Worm (Caenorhabditis elegans): Measurements from ENCODE around the gene his-37.

The his-37 gene

DNA sequence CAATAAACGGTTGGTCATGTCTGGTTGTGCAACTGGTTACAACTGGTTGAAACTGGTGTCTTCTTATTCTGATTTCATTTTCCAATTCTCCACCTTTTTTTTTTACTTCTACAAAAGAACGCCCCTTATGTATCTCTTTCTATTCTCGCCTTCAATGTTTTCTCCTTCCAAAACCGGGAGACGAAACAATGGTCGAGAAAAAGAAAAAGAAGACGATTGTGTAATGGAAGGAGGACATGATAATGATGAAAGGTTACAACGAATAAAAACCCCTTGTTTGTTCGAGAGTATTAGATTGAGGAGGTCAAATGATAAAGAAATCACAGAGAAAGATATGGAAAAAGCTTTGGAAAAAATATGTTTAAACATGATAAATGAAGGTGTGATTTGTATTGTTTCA is 28.1 kb upstream of the his-37 start, which contains the start of gene C50F4.8:
Gene C50F4.8 (minus strand): TSS at position 28 of the 400 bp plus-strand sequence.
- no peak for TF ChIP-seq nfya-1 (tag; optimal IDR thresholded peaks at IDR 0.05; ENCODE audit: insufficient read depth)
- no peak for TF ChIP-seq snpc-4 (tag; optimal IDR thresholded peaks at IDR 0.05)
- TF ChIP-seq ama-1 (optimal IDR thresholded peaks at IDR 0.05): peak; percentile 37
- no peak for TF ChIP-seq elt-1 (tag; optimal IDR thresholded peaks at IDR 0.05)
- TF ChIP-seq mml-1 (tag; optimal IDR thresholded peaks at IDR 0.05): no peak
- TF ChIP-seq ceh-82 (tag; optimal IDR thresholded peaks at IDR 0.05): no peak
- no peak for TF ChIP-seq pqm-1 (tag; optimal IDR thresholded peaks at IDR 0.05)
- peak; percentile 55 for TF ChIP-seq nhr-23 (tag; optimal IDR thresholded peaks at IDR 0.05)

DNA sequence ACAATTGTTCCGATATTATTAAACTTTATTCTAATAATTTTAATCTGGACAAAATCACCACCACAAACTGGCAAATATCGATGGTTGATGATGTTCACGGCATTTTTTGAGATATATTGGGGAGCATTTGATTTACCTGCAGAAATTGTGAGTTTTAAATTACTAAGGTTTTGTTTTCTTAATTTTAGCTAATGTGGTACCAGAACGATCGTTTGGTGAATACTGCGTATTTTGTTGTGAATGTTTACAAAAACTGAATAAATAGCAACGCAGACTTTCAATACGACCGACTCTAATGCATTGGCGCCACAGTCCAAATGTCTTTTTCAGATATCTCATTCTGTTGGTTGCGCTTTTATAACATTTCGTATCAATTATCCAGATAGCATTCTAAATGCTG is 25.2 kb upstream of the his-37 start:
- TF ChIP-seq skn-1 (tag; optimal IDR thresholded peaks at IDR 0.05) (no peak), nhr-11 (tag; optimal IDR thresholded peaks at IDR 0.05) (no peak), aly-2 (tag; optimal IDR thresholded peaks at IDR 0.05) (no peak), ceh-82 (tag; optimal IDR thresholded peaks at IDR 0.05) (no peak), sea-2 (GFP tag; optimal IDR thresholded peaks at IDR 0.05) (no peak), nhr-25 (tag; optimal IDR thresholded peaks at IDR 0.05) (no peak), elt-2 (tag; optimal IDR thresholded peaks at IDR 0.05) (no peak), snpc-4 (tag; optimal IDR thresholded peaks at IDR 0.05) (no peak), ceh-16 (tag; optimal IDR thresholded peaks at IDR 0.05) (no peak), ztf-11 (tag; optimal IDR thresholded peaks at IDR 0.05) (no peak), ceh-28 (tag; optimal IDR thresholded peaks at IDR 0.05) (no peak), R02D3.7 (tag; optimal IDR thresholded peaks at IDR 0.05) (no peak), nhr-43 (tag; optimal IDR thresholded peaks at IDR 0.05; ENCODE audit: poor library complexity, severe bottlenecking) (no peak), egl-5 (tag; optimal IDR thresholded peaks at IDR 0.05) (no peak), nhr-237 (tag; optimal IDR thresholded peaks at IDR 0.05) (no peak), fos-1 (tag; optimal IDR thresholded peaks at IDR 0.05) (no peak), pqm-1 (tag; optimal IDR thresholded peaks at IDR 0.05) (no peak), jun-1 (tag; optimal IDR thresholded peaks at IDR 0.05) (no peak), hmg-11 (tag; optimal IDR thresholded peaks at IDR 0.05) (no peak)

DNA sequence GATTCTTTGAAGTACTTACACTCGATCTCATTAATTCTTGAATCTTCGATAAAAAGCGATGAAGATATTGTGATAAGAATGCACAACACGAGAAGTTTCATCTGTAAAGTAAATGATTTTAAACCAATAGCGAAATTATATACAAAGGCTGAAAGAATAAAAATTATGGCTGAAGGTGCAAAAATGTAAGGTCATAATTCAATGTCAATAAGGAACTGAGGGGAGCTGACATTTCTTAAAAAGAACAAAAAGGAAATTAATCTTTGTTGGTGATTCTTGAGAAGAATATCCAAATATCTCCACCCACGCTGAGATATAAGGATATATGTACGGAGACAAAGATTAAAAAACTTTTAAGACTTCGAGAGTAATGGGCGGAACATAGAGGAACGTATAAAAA is 22.8 kb upstream of the his-37 start, which contains the start of gene C50F4.9:
Gene C50F4.9 (minus strand): TSS at position 101 of the 400 bp plus-strand sequence.
- no peak for TF ChIP-seq unc-62 (GFP tag; optimal IDR thresholded peaks at IDR 0.05)
- no peak for TF ChIP-seq fkh-10 (GFP tag; optimal IDR thresholded peaks at IDR 0.05)

DNA sequence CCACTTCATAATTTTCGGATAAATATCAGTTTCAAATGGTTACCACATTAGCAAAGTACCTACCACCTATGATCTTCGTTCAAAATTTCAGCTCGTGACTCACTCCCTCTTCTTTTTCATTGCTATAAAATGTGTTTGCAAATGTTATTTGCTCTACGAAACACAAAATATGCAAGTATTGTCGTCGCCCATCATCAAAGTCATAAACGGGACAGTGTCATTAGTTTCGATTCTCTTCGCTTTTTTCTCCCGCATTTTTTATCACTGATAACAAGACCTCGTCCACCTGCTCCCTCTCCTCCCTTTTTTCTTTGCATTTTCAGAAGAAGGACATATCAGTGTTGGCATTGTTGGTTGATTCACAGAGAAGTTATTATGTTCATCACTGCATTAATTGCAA is 20.4 kb upstream of the his-37 start, which contains the start of gene C50F4.1:
Gene C50F4.1 (plus strand): TSS at position 324 of the 400 bp plus-strand sequence.
- TF ChIP-seq snpc-4 (tag; optimal IDR thresholded peaks at IDR 0.05): no peak
- TF ChIP-seq elt-2 (tag; optimal IDR thresholded peaks at IDR 0.05): peak; percentile 79
- no peak for TF ChIP-seq unc-62 (GFP tag; optimal IDR thresholded peaks at IDR 0.05)
- TF ChIP-seq elt-1 (tag; optimal IDR thresholded peaks at IDR 0.05): no peak
- peak; percentile 80 for TF ChIP-seq pqm-1 (tag; optimal IDR thresholded peaks at IDR 0.05)
- no peak for TF ChIP-seq nhr-76 (tag; optimal IDR thresholded peaks at IDR 0.05)
- TF ChIP-seq ceh-9 (tag; optimal IDR thresholded peaks at IDR 0.05): no peak

DNA sequence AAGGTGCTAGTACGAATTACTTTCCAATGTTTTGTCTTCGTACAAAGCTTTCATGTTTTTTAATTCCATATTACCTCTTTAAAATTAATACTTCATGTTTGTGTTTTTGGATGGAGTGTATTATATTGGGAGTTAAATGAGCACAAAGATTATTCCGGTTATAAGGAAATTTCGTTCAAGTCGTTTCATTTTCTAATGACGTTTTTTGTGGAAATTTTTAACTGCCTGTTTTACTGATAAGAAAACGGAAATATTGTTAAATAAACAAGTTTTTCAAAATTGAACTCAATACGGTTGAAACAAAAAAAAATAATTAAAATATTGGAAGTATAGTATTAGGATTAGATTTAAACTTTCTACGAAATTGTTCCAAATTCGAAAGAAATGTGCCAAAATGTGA is 19.6 kb upstream of the his-37 start:
- TF ChIP-seq elt-2 (tag; optimal IDR thresholded peaks at IDR 0.05): peak; percentile 56
- TF ChIP-seq tbx-2 (tag; optimal IDR thresholded peaks at IDR 0.05): no peak
- no peak for TF ChIP-seq ceh-82 (tag; optimal IDR thresholded peaks at IDR 0.05)
- TF ChIP-seq pqm-1 (tag; optimal IDR thresholded peaks at IDR 0.05): peak; percentile 59

DNA sequence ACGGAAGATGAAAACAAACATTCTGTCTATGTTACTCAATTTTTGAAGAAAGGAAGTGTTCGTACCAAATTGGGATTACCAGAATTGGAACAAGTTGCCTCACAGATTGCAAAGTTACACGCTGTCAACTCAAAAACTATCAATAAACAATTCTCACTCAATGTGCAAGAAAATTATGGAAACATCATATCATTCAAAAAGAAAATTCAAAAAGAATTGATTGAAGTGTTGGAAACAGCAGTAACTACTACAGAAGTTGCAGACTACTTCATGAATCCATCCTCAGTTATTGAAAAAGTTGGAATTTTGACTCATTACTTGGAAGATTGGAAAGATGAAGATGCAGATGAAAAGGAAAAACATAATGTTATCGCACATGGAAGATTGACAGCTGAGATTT is 18.9 kb upstream of the his-37 start:
- TF ChIP-seq elt-2 (tag; optimal IDR thresholded peaks at IDR 0.05) (no peak), ceh-82 (tag; optimal IDR thresholded peaks at IDR 0.05) (no peak), nhr-43 (tag; optimal IDR thresholded peaks at IDR 0.05; ENCODE audit: poor library complexity, severe bottlenecking) (no peak), elt-1 (tag; optimal IDR thresholded peaks at IDR 0.05) (no peak), nhr-25 (tag; optimal IDR thresholded peaks at IDR 0.05) (no peak), mdl-1 (tag; optimal IDR thresholded peaks at IDR 0.05) (no peak)

DNA sequence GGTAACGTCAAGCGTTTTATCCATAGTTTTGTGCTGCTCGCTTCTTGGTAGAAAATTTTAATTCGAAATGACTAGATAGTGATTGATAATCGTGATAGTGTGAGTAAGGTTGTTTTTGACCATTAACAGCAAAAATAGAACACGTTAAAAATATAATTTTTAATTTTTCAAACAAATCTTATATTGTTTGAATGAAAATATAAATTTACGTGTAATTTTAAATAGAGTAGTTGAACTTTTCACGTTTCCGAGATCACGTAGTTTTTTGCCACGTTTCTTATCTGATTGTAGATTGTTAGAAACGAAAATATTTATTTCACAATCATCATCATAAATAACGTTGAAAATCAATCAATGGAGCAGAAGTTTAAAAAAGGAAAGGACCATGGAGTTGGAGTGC is 15.4 kb upstream of the his-37 start, which contains the start of the genes C50F4.10 and pfk-1.2:
Gene C50F4.10 (minus strand): TSS at position 101 of the 400 bp plus-strand sequence.
Gene pfk-1.2 (plus strand): TSS at position 325 of the 400 bp plus-strand sequence.
- TF ChIP-seq fos-1 (tag; optimal IDR thresholded peaks at IDR 0.05) (no peak), fkh-2 (tag; optimal IDR thresholded peaks at IDR 0.05) (no peak), unc-39 (tag; optimal IDR thresholded peaks at IDR 0.05) (no peak), fkh-10 (GFP tag; optimal IDR thresholded peaks at IDR 0.05) (no peak), ceh-82 (tag; optimal IDR thresholded peaks at IDR 0.05) (no peak), nhr-67 (tag; optimal IDR thresholded peaks at IDR 0.05) (no peak), nhr-11 (tag; optimal IDR thresholded peaks at IDR 0.05) (no peak), ama-1 (optimal IDR thresholded peaks at IDR 0.05) (no peak), nhr-28 (tag; optimal IDR thresholded peaks at IDR 0.05) (no peak), lin-15B (tag; optimal IDR thresholded peaks at IDR 0.05) (no peak), nhr-25 (tag; optimal IDR thresholded peaks at IDR 0.05) (no peak), nhr-23 (tag; optimal IDR thresholded peaks at IDR 0.05) (no peak), lin-39 (tag; optimal IDR thresholded peaks at IDR 0.05) (no peak), ceh-28 (tag; optimal IDR thresholded peaks at IDR 0.05) (no peak), pqm-1 (tag; optimal IDR thresholded peaks at IDR 0.05) (no peak)
